Worm (Caenorhabditis elegans) whole organism, midembryonic: ENCODE results near the gene Y62E10A.24.

Source experiments
- cog-1 ChIP-seq: sonication (generic microtip); optimal IDR thresholded peaks from 2 replicates; lab custom pipeline; 2016; ENCODE audit warnings: missing genetic modification characterization, missing compliant biosample characterization
- flt-1 ChIP-seq: fragments of 200-800 bp; sonication (Bioruptor generic); IDR thresholded peaks from 2 replicates; pipeline ENCODE4 v1.3.6; 2022; ENCODE audit warnings: missing genetic modification characterization, missing compliant biosample characterization
- ref-1 ChIP-seq: fragments of 200-800 bp; sonication (Bioruptor generic); conservative IDR thresholded peaks from 2 replicates; pipeline ENCODE4 v1.3.6; 2022; ENCODE audit warnings: missing genetic modification reagents, missing genetic modification characterization, missing compliant biosample characterization
- tab-1 ChIP-seq: fragments of 200-800 bp; sonication (Bioruptor generic); IDR thresholded peaks from 2 replicates; pipeline ENCODE4 v1.3.6; 2022; ENCODE audit warnings: missing genetic modification characterization, missing compliant biosample characterization

ce11 chrIV:13358488-13358887 lies 12.0 kb upstream of the Y62E10A.24 start, which contains the start of gene W02A2.8:
- TF ChIP-seq ref-1 = no peak
- no peak for TF ChIP-seq tab-1
- TF ChIP-seq cog-1 (tag; lab: Kevin White, UChicago) = no peak
- no peak for TF ChIP-seq flt-1 (GFP tag; lab: Robert Waterston, UW)
